Fruit fly (Drosophila melanogaster) whole organism, embryonic: ENCODE results near the gene Gr64b.

Source experiments
- C15 ChIP-seq: fragments of 200-800 bp; sonication (Bioruptor generic); IDR thresholded peaks from 3 replicates; pipeline ENCODE4 v1.3.6; 2022; ENCODE audit warnings: missing biosample characterization, missing genetic modification characterization
- CG10274 ChIP-seq: fragments of 200-800 bp; sonication (Bioruptor generic); optimal IDR thresholded peaks from 3 replicates; lab custom pipeline; 2017; ENCODE audit warnings: missing biosample characterization, mild to moderate bottlenecking, missing genetic modification characterization
- CG11093 ChIP-seq: fragments of 200-800 bp; sonication (Bioruptor generic); IDR thresholded peaks from 3 replicates; pipeline ENCODE4 v1.3.6; 2022; ENCODE audit warnings: missing biosample characterization, missing genetic modification characterization
- CG11560 ChIP-seq: fragments of 200-800 bp; sonication (Bioruptor generic); IDR thresholded peaks from 3 replicates; pipeline ENCODE4 v1.3.6; 2022; ENCODE audit warnings: missing biosample characterization, missing genetic modification characterization
- CG12104 ChIP-seq: fragments of 200-800 bp; sonication (Bioruptor generic); optimal IDR thresholded peaks from 3 replicates; lab custom pipeline; 2016; ENCODE audit warnings: missing biosample characterization, missing genetic modification characterization
- CG1602 ChIP-seq: fragments of 200-800 bp; sonication (Bioruptor generic); optimal IDR thresholded peaks from 3 replicates; lab custom pipeline; 2016; ENCODE audit warnings: missing biosample characterization, missing genetic modification characterization
- CG16863 ChIP-seq: fragments of 200-800 bp; sonication (Bioruptor generic); optimal IDR thresholded peaks from 3 replicates; lab custom pipeline; 2016; ENCODE audit warnings: missing biosample characterization, missing genetic modification characterization
- CG17912 ChIP-seq: fragments of 200-800 bp; sonication (Bioruptor generic); optimal IDR thresholded peaks from 2 replicates; lab custom pipeline; 2018; ENCODE audit warnings: missing biosample characterization, mild to moderate bottlenecking, missing genetic modification characterization
- CG2202 ChIP-seq: fragments of 200-800 bp; sonication (Bioruptor generic); optimal IDR thresholded peaks from 2 replicates; lab custom pipeline; 2018; ENCODE audit warnings: missing biosample characterization, mild to moderate bottlenecking, missing genetic modification characterization
- CG2712 ChIP-seq: fragments of 200-800 bp; optimal IDR thresholded peaks from 3 replicates; lab custom pipeline; 2019; ENCODE audit warnings: missing biosample characterization, mild to moderate bottlenecking, missing genetic modification characterization, moderate library complexity
- CG31224 ChIP-seq: fragments of 200-800 bp; sonication (Bioruptor generic); IDR thresholded peaks from 2 replicates; pipeline ENCODE4 v1.3.6; 2022; ENCODE audit warnings: missing biosample characterization, missing genetic modification characterization
- CG32772 ChIP-seq: fragments of 200-800 bp; sonication (Bioruptor generic); IDR thresholded peaks from 2 replicates; pipeline ENCODE4 v1.3.6; 2022; ENCODE audit warnings: missing biosample characterization, missing genetic modification characterization
- CG34224 ChIP-seq: fragments of 200-800 bp; sonication (Bioruptor generic); IDR thresholded peaks from 3 replicates; pipeline ENCODE4 v1.3.6; 2022; ENCODE audit warnings: missing biosample characterization, missing genetic modification characterization; ENCODE audit not compliant: partially characterized antibody
- CG4730 ChIP-seq: fragments of 200-800 bp; sonication (Bioruptor generic); IDR thresholded peaks from 2 replicates; pipeline ENCODE4 v1.3.6; 2022; ENCODE audit warnings: missing biosample characterization, missing genetic modification characterization
- CG6765 ChIP-seq: fragments of 200-800 bp; sonication (Bioruptor generic); optimal IDR thresholded peaks from 3 replicates; lab custom pipeline; 2017; ENCODE audit warnings: missing biosample characterization, mild to moderate bottlenecking, missing genetic modification characterization
- CG7556 ChIP-seq: fragments of 200-800 bp; sonication (Bioruptor generic); optimal IDR thresholded peaks from 2 replicates; lab custom pipeline; 2017; ENCODE audit warnings: missing biosample characterization, mild to moderate bottlenecking, missing genetic modification characterization
- CG8944 ChIP-seq: fragments of 200-800 bp; sonication (Bioruptor generic); optimal IDR thresholded peaks from 3 replicates; lab custom pipeline; 2016; ENCODE audit warnings: missing biosample characterization, missing genetic modification characterization
- CG9609 ChIP-seq: fragments of 200-800 bp; sonication (Bioruptor generic); optimal IDR thresholded peaks from 3 replicates; lab custom pipeline; 2016; ENCODE audit warnings: missing biosample characterization, missing genetic modification characterization
- CG9817 ChIP-seq: fragments of 200-800 bp; sonication (Bioruptor generic); optimal IDR thresholded peaks from 2 replicates; lab custom pipeline; 2018; ENCODE audit warnings: missing biosample characterization, mild to moderate bottlenecking, missing genetic modification characterization, moderate library complexity
- CG9932 ChIP-seq: fragments of 200-800 bp; sonication (Bioruptor generic); IDR thresholded peaks from 2 replicates; pipeline ENCODE4 v1.3.6; 2022; ENCODE audit warnings: missing biosample characterization, missing genetic modification characterization
- CoRest ChIP-seq: fragments of 200-800 bp; sonication (Bioruptor generic); optimal IDR thresholded peaks from 3 replicates; lab custom pipeline; 2018; ENCODE audit warnings: missing biosample characterization, mild to moderate bottlenecking, missing genetic modification characterization, moderate library complexity
- Dbx ChIP-seq: fragments of 200-800 bp; sonication (Bioruptor generic); IDR thresholded peaks from 3 replicates; pipeline ENCODE4 v1.3.6; 2022; ENCODE audit warnings: missing biosample characterization, missing genetic modification characterization
- Dip2 ChIP-seq: fragments of 200-800 bp; sonication (Bioruptor generic); IDR thresholded peaks from 2 replicates; pipeline ENCODE4 v1.3.6; 2022; ENCODE audit warnings: missing biosample characterization, missing genetic modification characterization
- Eip74EF ChIP-seq, 2 experiments: fragments of 200-800 bp in 1 of 2; fragments of >200 bp in 1 of 2; sonication (Bioruptor generic) in 1 of 2; optimal IDR thresholded peaks; 2 replicates each; lab custom pipeline; 2017 to 2019; ENCODE audit warnings: missing biosample characterization in 2 of 2, missing genetic modification characterization in 2 of 2, mild to moderate bottlenecking in 1 of 2, moderate library complexity in 1 of 2
- Ets65A ChIP-seq: fragments of 200-800 bp; sonication (Bioruptor generic); peaks from one replicate; lab custom pipeline; 2016; ENCODE audit warnings: missing biosample characterization, missing genetic modification characterization
- HLH4C ChIP-seq: fragments of 200-800 bp; sonication (Bioruptor generic); IDR thresholded peaks from 3 replicates; pipeline ENCODE4 v1.3.6; 2022; ENCODE audit warnings: missing biosample characterization, missing genetic modification characterization; ENCODE audit not compliant: partially characterized antibody
- Hey ChIP-seq: fragments of 200-800 bp; sonication (Bioruptor generic); optimal IDR thresholded peaks from 3 replicates; lab custom pipeline; 2018; ENCODE audit warnings: missing biosample characterization, mild to moderate bottlenecking, missing genetic modification characterization
- MBD-R2 ChIP-seq: fragments of 200-800 bp; sonication (Bioruptor generic); IDR thresholded peaks from 2 replicates; pipeline ENCODE4 v1.3.6; 2022; ENCODE audit warnings: missing biosample characterization, missing genetic modification characterization
- NC2α ChIP-seq: fragments of 200-800 bp; sonication (Bioruptor generic); optimal IDR thresholded peaks from 2 replicates; lab custom pipeline; 2016; ENCODE audit warnings: missing biosample characterization, missing genetic modification characterization
- Neu2 ChIP-seq: fragments of 200-800 bp; sonication (Bioruptor generic); optimal IDR thresholded peaks from 3 replicates; lab custom pipeline; 2016; ENCODE audit warnings: missing biosample characterization, missing genetic modification characterization, borderline replicate concordance
- Rfx ChIP-seq: fragments of 200-800 bp; sonication (Bioruptor generic); IDR thresholded peaks from 2 replicates; pipeline ENCODE4 v1.3.6; 2022; ENCODE audit warnings: missing biosample characterization, missing genetic modification characterization
- Stat92E ChIP-seq, 3 experiments: fragments of >200 bp in 2 of 3; fragments of 200-800 bp in 1 of 3; sonication (Bioruptor generic) in 1 of 3; optimal IDR thresholded peaks; 2 replicates each; lab custom pipeline; 2017 to 2019; ENCODE audit warnings: missing biosample characterization in 3 of 3, missing genetic modification characterization in 3 of 3, mild to moderate bottlenecking in 1 of 3, moderate library complexity in 1 of 3
- Taf1 ChIP-seq: fragments of 200-800 bp; sonication (Bioruptor generic); IDR thresholded peaks from 2 replicates; pipeline ENCODE4 v1.3.6; 2022; ENCODE audit warnings: missing biosample characterization, missing genetic modification characterization
- Xrp1 ChIP-seq: fragments of 200-800 bp; sonication (Bioruptor generic); IDR thresholded peaks from 2 replicates; pipeline ENCODE4 v1.3.6; 2022; ENCODE audit warnings: missing biosample characterization, missing genetic modification characterization
- amos ChIP-seq: fragments of 200-800 bp; sonication (Bioruptor generic); IDR thresholded peaks from 2 replicates; pipeline ENCODE4 v1.3.6; 2022; ENCODE audit warnings: missing biosample characterization, missing genetic modification characterization; ENCODE audit not compliant: partially characterized antibody
- aop ChIP-seq: fragments of 200-800 bp; sonication (Bioruptor generic); IDR thresholded peaks from 2 replicates; pipeline ENCODE4 v1.3.6; 2022; ENCODE audit warnings: missing biosample characterization, missing genetic modification characterization
- br ChIP-seq: fragments of >200 bp; optimal IDR thresholded peaks from 2 replicates; lab custom pipeline; 2017
- da ChIP-seq: fragments of 200-800 bp; sonication (Bioruptor generic); optimal IDR thresholded peaks from 2 replicates; lab custom pipeline; 2016; ENCODE audit warnings: missing biosample characterization, missing genetic modification characterization
- en ChIP-seq: fragments of 200-800 bp; sonication (Bioruptor generic); optimal IDR thresholded peaks from 2 replicates; lab custom pipeline; 2016; ENCODE audit warnings: missing biosample characterization, missing genetic modification characterization
- gsb-n ChIP-seq: fragments of 200-800 bp; sonication (Bioruptor generic); optimal IDR thresholded peaks from 3 replicates; lab custom pipeline; 2018; ENCODE audit warnings: missing biosample characterization, mild to moderate bottlenecking, missing genetic modification characterization
- jigr1 ChIP-seq: fragments of 200-800 bp; sonication (Bioruptor generic); IDR thresholded peaks from 3 replicates; pipeline ENCODE4 v1.3.6; 2022; ENCODE audit warnings: missing biosample characterization, missing genetic modification characterization
- knrl ChIP-seq: fragments of 200-800 bp; sonication (Bioruptor generic); IDR thresholded peaks from 3 replicates; pipeline ENCODE4 v1.3.6; 2022; ENCODE audit warnings: missing biosample characterization, missing genetic modification characterization; ENCODE audit not compliant: partially characterized antibody
- odd ChIP-seq: fragments of 200-800 bp; sonication (Bioruptor generic); optimal IDR thresholded peaks from 2 replicates; lab custom pipeline; 2017; ENCODE audit warnings: missing biosample characterization, mild to moderate bottlenecking, missing genetic modification characterization
- sc ChIP-seq, 3 experiments: fragments of >200 bp in 2 of 3; fragments of 200-800 bp in 1 of 3; sonication (Bioruptor generic) in 1 of 3; optimal IDR thresholded peaks; 2 replicates in 2 of 3; 3 replicates in 1 of 3; lab custom pipeline; 2017; ENCODE audit warnings: mild to moderate bottlenecking in 1 of 3, missing biosample characterization in 1 of 3, missing genetic modification characterization in 1 of 3, missing genetic modification reagents in 1 of 3
- sisA ChIP-seq: fragments of 200-800 bp; sonication (Bioruptor generic); IDR thresholded peaks from 2 replicates; pipeline ENCODE4 v1.3.6; 2022; ENCODE audit warnings: missing biosample characterization, missing genetic modification characterization
- ssp ChIP-seq: fragments of 200-800 bp; sonication (Bioruptor generic); IDR thresholded peaks from 2 replicates; pipeline ENCODE4 v1.3.6; 2022; ENCODE audit warnings: missing biosample characterization, missing genetic modification characterization
- usp ChIP-seq: fragments of >200 bp; optimal IDR thresholded peaks from 2 replicates; lab custom pipeline; 2017; ENCODE audit warnings: missing biosample characterization, missing genetic modification characterization
- vfl ChIP-seq: fragments of 200-800 bp; sonication (Bioruptor generic); optimal IDR thresholded peaks from 2 replicates; lab custom pipeline; 2016; ENCODE audit warnings: missing biosample characterization, missing genetic modification characterization
- vvl ChIP-seq: fragments of 200-800 bp; sonication (Bioruptor generic); IDR thresholded peaks from 2 replicates; pipeline ENCODE4 v1.3.6; 2022; ENCODE audit warnings: missing biosample characterization, missing genetic modification characterization
- zen ChIP-seq: fragments of 200-800 bp; sonication (Bioruptor generic); optimal IDR thresholded peaks from 3 replicates; lab custom pipeline; 2018; ENCODE audit warnings: missing biosample characterization, mild to moderate bottlenecking, missing genetic modification characterization, moderate library complexity

Gr64b gene

DNA sequence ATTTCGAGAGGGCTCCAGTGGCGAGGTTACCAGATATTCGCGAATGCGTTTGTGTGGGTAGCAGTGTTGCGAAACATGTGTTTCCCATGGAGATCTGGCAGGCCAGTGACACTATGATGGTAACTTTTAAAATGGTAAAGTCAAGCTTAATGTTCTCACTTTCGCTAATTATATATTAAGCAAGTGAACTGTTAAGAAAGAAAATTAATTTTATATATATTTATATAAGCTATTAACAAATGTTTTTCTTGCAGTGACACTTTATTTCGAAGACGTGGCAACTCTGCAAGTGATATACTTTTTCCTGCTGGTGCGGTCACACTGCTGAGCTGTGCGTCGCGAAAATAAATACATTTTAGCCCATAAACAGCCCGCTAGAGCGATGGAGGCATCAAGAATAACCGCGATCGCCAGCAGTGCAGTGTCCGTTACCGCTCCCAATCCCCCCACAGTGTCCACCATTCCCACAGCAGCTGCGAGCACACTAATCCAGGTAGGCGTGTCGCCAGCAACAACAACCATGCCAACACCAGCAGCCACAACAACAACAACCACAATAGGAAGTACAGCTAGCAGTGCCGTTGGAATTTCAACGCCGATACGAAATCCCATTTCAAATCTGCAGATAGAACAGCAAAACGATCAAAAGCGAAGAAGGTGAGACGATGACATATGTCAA, 12.0 kb downstream of the Gr64b start, which contains the start of the genes CG11593 and Rcd5 (continued):
- TF ChIP-seq NC2α (GFP tag; lab: Kevin White, UChicago) (no peak), CG6765 (GFP tag; lab: Kevin White, UChicago) (no peak), CG8944 (GFP tag; lab: Kevin White, UChicago) (peak; percentile 6), zen (tag; lab: Kevin White, UChicago) (peak; percentile 52), CG9932 (GFP tag; lab: Robert Waterston, UW) (peak; percentile 92), aop (GFP tag; lab: Robert Waterston, UW) (no peak), CoRest (tag; lab: Kevin White, UChicago) (peak; percentile 83), usp (GFP tag; lab: Kevin White, UChicago) (no peak), Neu2 (GFP tag; lab: Kevin White, UChicago) (no peak), br (lab: Kevin White, UChicago) (no peak), Taf1 (peak; percentile 69), CG7556 (GFP tag; lab: Kevin White, UChicago) (no peak), en (GFP tag; lab: Kevin White, UChicago) (no peak), CG10274 (no peak), knrl (GFP tag; lab: Robert Waterston, UW) (peak; percentile 53; the same call in 2 of the 3 replicates), Hey (tag; lab: Kevin White, UChicago) (no peak), Xrp1 (GFP tag; lab: Robert Waterston, UW) (no peak; the same call in 1 of the 2 replicates), vvl (GFP tag; lab: Robert Waterston, UW) (peak; percentile 83), CG2712 (tag; lab: Kevin White, UChicago) (no peak), Ets65A (peak; percentile 51), CG17912 (no peak), gsb-n (tag; lab: Kevin White, UChicago) (no peak), CG9609 (GFP tag; lab: Kevin White, UChicago) (peak; percentile 48), vfl (GFP tag; lab: Kevin White, UChicago) (no peak), CG1602 (GFP tag; lab: Kevin White, UChicago) (peak; percentile 72), Stat92E (GFP tag; optimal IDR thresholded peaks at IDR 0.05; lab: Kevin White, UChicago) (no peak), sisA (GFP tag; lab: Robert Waterston, UW) (peak; percentile 88), Dbx (GFP tag; lab: Robert Waterston, UW) (peak; percentile 85), C15 (GFP tag; lab: Robert Waterston, UW) (no peak; the same call in 2 of the 3 replicates), CG11093 (peak; percentile 78; the same call in 2 of the 3 replicates), CG16863 (GFP tag; lab: Kevin White, UChicago) (peak; percentile 9), jigr1 (GFP tag; lab: Robert Waterston, UW) (peak; percentile 63; the same call in 1 of the 3 replicates), CG32772 (GFP tag; lab: Robert Waterston, UW) (peak; percentile 89), CG2202 (tag; lab: Kevin White, UChicago) (peak; percentile 31), da (GFP tag; lab: Kevin White, UChicago) (no peak), CG12104 (GFP tag; lab: Kevin White, UChicago) (peak; percentile 20), Rfx (GFP tag; lab: Robert Waterston, UW) (peak; percentile 89), CG4730 (GFP tag; lab: Robert Waterston, UW) (peak; percentile 72), Eip74EF (GFP tag; optimal IDR thresholded peaks at IDR 0.05; lab: Kevin White, UChicago) (no peak), amos (GFP tag; lab: Robert Waterston, UW) (peak; percentile 13; the same call in 1 of the 2 replicates), ssp (peak; percentile 80), CG9817 (tag; lab: Kevin White, UChicago) (peak; percentile 77), Dip2 (no peak), CG11560 (tag; lab: Robert Waterston, UW) (peak; percentile 77; the same call in 2 of the 3 replicates), CG31224 (GFP tag; lab: Robert Waterston, UW) (peak; percentile 75), CG34224 (GFP tag; lab: Robert Waterston, UW) (0 out of 3 replicates have a peak, but pooled peaks have one; percentile 14), HLH4C (peak; percentile 45; the same call in 1 of the 3 replicates), odd (GFP tag; lab: Kevin White, UChicago) (no peak), sc (optimal IDR thresholded peaks at IDR 0.05; lab: Kevin White, UChicago) (no peak), sc (GFP tag; optimal IDR thresholded peaks at IDR 0.05; lab: Kevin White, UChicago) (peak; percentile 31), MBD-R2 (peak; percentile 86)
